Worm (Caenorhabditis elegans) whole organism, L1 larva: ENCODE measurements around the gene pat-6.

ENCODE experiments used
- elt-2 ChIP-seq: sonication (generic microtip); optimal IDR thresholded peaks from 2 replicates; lab custom pipeline; 2016; ENCODE audit warnings: missing genetic modification characterization, mild to moderate bottlenecking, inconsistent platforms, missing compliant biosample characterization, missing genetic modification reagents
- fkh-10 ChIP-seq: sonication (generic microtip); optimal IDR thresholded peaks from 2 replicates; lab custom pipeline; 2017; ENCODE audit warnings: missing biosample characterization, missing genetic modification reagents, missing genetic modification characterization
- lin-35 ChIP-seq, 2 experiments: fragments of 150-350 bp; optimal IDR thresholded peaks; 2 replicates each; lab custom pipeline; 2014; ENCODE audit warnings: missing biosample characterization in 2 of 2, missing genetic modification characterization in 2 of 2, missing genetic modification reagents in 2 of 2
- nhr-11 ChIP-seq: fragments of 150-350 bp; optimal IDR thresholded peaks from 2 replicates; lab custom pipeline; 2014; ENCODE audit warnings: missing biosample characterization, missing genetic modification characterization
- nhr-237 ChIP-seq: fragments of 150-350 bp; optimal IDR thresholded peaks from 2 replicates; lab custom pipeline; 2014; ENCODE audit warnings: missing biosample characterization, missing genetic modification characterization
- nhr-77 ChIP-seq: fragments of 150-350 bp; optimal IDR thresholded peaks from 2 replicates; lab custom pipeline; 2014; ENCODE audit warnings: missing biosample characterization, missing genetic modification characterization
- nhr-84 ChIP-seq: sonication (generic microtip); optimal IDR thresholded peaks from 2 replicates; lab custom pipeline; 2017; ENCODE audit warnings: missing biosample characterization, missing genetic modification characterization
- skn-1 ChIP-seq: fragments of 150-350 bp; optimal IDR thresholded peaks from 2 replicates; lab custom pipeline; 2014; ENCODE audit warnings: missing biosample characterization, missing genetic modification characterization
- snpc-4 ChIP-seq: fragments of 150-350 bp; optimal IDR thresholded peaks from 2 replicates; lab custom pipeline; 2014; ENCODE audit warnings: missing biosample characterization, missing genetic modification characterization
- tbx-2 ChIP-seq: sonication (generic microtip); optimal IDR thresholded peaks from 2 replicates; lab custom pipeline; 2016; ENCODE audit warnings: missing genetic modification characterization, missing compliant biosample characterization

ce11 chrIV:255379-255857, 8.6 kb downstream of the pat-6 start, which contains the start of gene rcat-1:
- TF ChIP-seq elt-2 (tag; lab: Kevin White, UChicago) (no peak), nhr-237 (tag; lab: Kevin White, UChicago) (peak; percentile 81), snpc-4 (tag; lab: Kevin White, UChicago) (peak; percentile 29), nhr-11 (tag; lab: Kevin White, UChicago) (peak; percentile 43), fkh-10 (peak; percentile 32), nhr-77 (tag; lab: Kevin White, UChicago) (peak; percentile 82), lin-35 (GFP tag; optimal IDR thresholded peaks at IDR 0.05; lab: Kevin White, UChicago) (peak; percentile 97 to 99), skn-1 (tag; lab: Kevin White, UChicago) (peak; percentile 89), tbx-2 (tag; lab: Kevin White, UChicago) (peak; percentile 80), nhr-84 (tag; lab: Kevin White, UChicago) (no peak)
